Worm (Caenorhabditis elegans) whole organism, L1 larva: ENCODE measurements around the gene srg-42.

ENCODE experiments used
- C34B4.2 ChIP-seq: sonication (generic microtip); optimal IDR thresholded peaks from 2 replicates; lab custom pipeline; 2017; ENCODE audit warnings: mild to moderate bottlenecking, missing genetic modification characterization, missing compliant biosample characterization
- nhr-20 ChIP-seq: sonication (generic microtip); optimal IDR thresholded peaks from 2 replicates; lab custom pipeline; 2016; ENCODE audit warnings: mild to moderate bottlenecking, missing genetic modification characterization, missing compliant biosample characterization
- nhr-76 ChIP-seq: sonication (generic microtip); optimal IDR thresholded peaks from 2 replicates; lab custom pipeline; 2017; ENCODE audit warnings: missing biosample characterization, missing genetic modification characterization

- TF ChIP-seq nhr-76 (tag; lab: Kevin White, UChicago) (no peak), C34B4.2 (tag; lab: Kevin White, UChicago) (no peak), nhr-20 (tag; lab: Kevin White, UChicago) (no peak)
These were observed 14.8 kb upstream of the srg-42 start for ce11 chrV:11172667-11173066.
